Worm (Caenorhabditis elegans) whole organism, L4 larva: ENCODE results near the gene mcm-10.

Experiments
- ceh-82 ChIP-seq: sonication (generic microtip); optimal IDR thresholded peaks from 2 replicates; lab custom pipeline; 2017; ENCODE audit warnings: missing biosample characterization, missing genetic modification characterization
- dve-1 ChIP-seq: sonication (generic microtip); optimal IDR thresholded peaks from 2 replicates; lab custom pipeline; 2017; ENCODE audit warnings: antibody characterized with exemption, mild to moderate bottlenecking, missing genetic modification characterization, missing compliant biosample characterization; ENCODE audit not compliant: insufficient read depth
- mdl-1 ChIP-seq, 2 experiments: fragments of 150-350 bp in 1 of 2; sonication (generic microtip) in 1 of 2; optimal IDR thresholded peaks; 2 replicates each; lab custom pipeline; 2014 to 2017; ENCODE audit warnings: missing biosample characterization in 2 of 2, missing genetic modification characterization in 2 of 2
- nhr-77 ChIP-seq: fragments of 150-350 bp; optimal IDR thresholded peaks from 2 replicates; lab custom pipeline; 2014; ENCODE audit warnings: missing biosample characterization, missing genetic modification characterization

- TF ChIP-seq ceh-82 (tag; lab: Kevin White, UChicago) (no peak), nhr-77 (tag; lab: Kevin White, UChicago) (no peak), dve-1 (tag; lab: Kevin White, UChicago) (no peak), mdl-1 (tag; optimal IDR thresholded peaks at IDR 0.05; lab: Kevin White, UChicago) (no peak)
Measured at ce11 chrIII:11341466-11341865, 24.1 kb downstream of the mcm-10 start.
